Fruit fly (Drosophila melanogaster) whole organism, embryonic: Measurements from ENCODE around the gene Appl.

Experiments used
- ATbp ChIP-seq: fragments of 200-800 bp; sonication (Bioruptor generic); optimal IDR thresholded peaks from 2 replicates; lab custom pipeline; 2017; ENCODE audit warnings: missing biosample characterization, mild to moderate bottlenecking, missing genetic modification characterization, missing genetic modification reagents
- Antp ChIP-seq: fragments of 200-800 bp; sonication (Bioruptor generic); optimal IDR thresholded peaks from 3 replicates; lab custom pipeline; 2016; ENCODE audit warnings: missing biosample characterization, missing genetic modification characterization
- B-H1 ChIP-seq: fragments of 200-800 bp; sonication (Bioruptor generic); IDR thresholded peaks from 3 replicates; pipeline ENCODE4 v1.3.6; 2022; ENCODE audit warnings: missing biosample characterization, missing genetic modification characterization
- Blimp-1 ChIP-seq: fragments of 200-800 bp; sonication (Bioruptor generic); optimal IDR thresholded peaks from 3 replicates; lab custom pipeline; 2018; ENCODE audit warnings: missing biosample characterization, missing genetic modification characterization, mild to moderate bottlenecking, moderate library complexity, missing genetic modification reagents
- CG10147 ChIP-seq: fragments of 200-800 bp; sonication (Bioruptor generic); optimal IDR thresholded peaks from 2 replicates; lab custom pipeline; 2019; ENCODE audit warnings: missing biosample characterization, mild to moderate bottlenecking, missing genetic modification characterization, moderate library complexity
- CG10462 ChIP-seq: fragments of 200-800 bp; sonication (Bioruptor generic); optimal IDR thresholded peaks from 2 replicates; lab custom pipeline; 2016; ENCODE audit warnings: missing biosample characterization, missing genetic modification characterization
- CG11085 ChIP-seq: fragments of 200-800 bp; sonication (Bioruptor generic); IDR thresholded peaks from 2 replicates; pipeline ENCODE4 v1.3.6; 2022; ENCODE audit warnings: missing biosample characterization, missing genetic modification characterization
- CG11696 ChIP-seq: fragments of 200-800 bp; sonication (Bioruptor generic); IDR thresholded peaks from 2 replicates; pipeline ENCODE4 v1.3.6; 2022; ENCODE audit warnings: missing biosample characterization, missing genetic modification characterization
- CG11723 ChIP-seq: fragments of 200-800 bp; sonication (Bioruptor generic); optimal IDR thresholded peaks from 2 replicates; lab custom pipeline; 2017; ENCODE audit warnings: missing biosample characterization, mild to moderate bottlenecking, missing genetic modification characterization
- CG13123 ChIP-seq: fragments of 200-800 bp; sonication (Bioruptor generic); optimal IDR thresholded peaks from 2 replicates; lab custom pipeline; 2016; ENCODE audit warnings: missing biosample characterization, missing genetic modification characterization
- CG14667 ChIP-seq: fragments of 200-800 bp; sonication (Bioruptor generic); IDR thresholded peaks from 2 replicates; pipeline ENCODE4 v1.3.6; 2022; ENCODE audit warnings: missing biosample characterization, missing genetic modification characterization
- CG15011 ChIP-seq: fragments of 200-800 bp; sonication (Bioruptor generic); optimal IDR thresholded peaks from 3 replicates; lab custom pipeline; 2018; ENCODE audit warnings: missing biosample characterization, mild to moderate bottlenecking, missing genetic modification characterization
- CG2116 ChIP-seq: fragments of 200-800 bp; sonication (Bioruptor generic); optimal IDR thresholded peaks from 3 replicates; lab custom pipeline; 2018; ENCODE audit warnings: missing biosample characterization, mild to moderate bottlenecking, missing genetic modification characterization
- CG2202 ChIP-seq: fragments of 200-800 bp; sonication (Bioruptor generic); optimal IDR thresholded peaks from 2 replicates; lab custom pipeline; 2018; ENCODE audit warnings: missing biosample characterization, mild to moderate bottlenecking, missing genetic modification characterization
- CG30020 ChIP-seq: fragments of 200-800 bp; optimal IDR thresholded peaks from 2 replicates; lab custom pipeline; 2019; ENCODE audit warnings: missing biosample characterization, mild to moderate bottlenecking, missing genetic modification characterization, moderate library complexity
- CG32767 ChIP-seq: fragments of 200-800 bp; sonication (Bioruptor generic); IDR thresholded peaks from 2 replicates; pipeline ENCODE4 v1.3.6; 2022; ENCODE audit warnings: missing biosample characterization, missing genetic modification characterization
- CG3281 ChIP-seq: fragments of 200-800 bp; sonication (Bioruptor generic); optimal IDR thresholded peaks from 3 replicates; lab custom pipeline; 2017; ENCODE audit warnings: missing biosample characterization, mild to moderate bottlenecking, missing genetic modification characterization
- CG33213 ChIP-seq: fragments of 200-800 bp; sonication (Bioruptor generic); optimal IDR thresholded peaks from 3 replicates; lab custom pipeline; 2016; ENCODE audit warnings: missing biosample characterization, missing genetic modification characterization
- CG34224 ChIP-seq: fragments of 200-800 bp; sonication (Bioruptor generic); IDR thresholded peaks from 3 replicates; pipeline ENCODE4 v1.3.6; 2022; ENCODE audit warnings: missing biosample characterization, missing genetic modification characterization; ENCODE audit not compliant: partially characterized antibody
- CG8478 ChIP-seq: fragments of >200 bp; optimal IDR thresholded peaks from 2 replicates; lab custom pipeline; 2018
- CG9437 ChIP-seq: fragments of 200-800 bp; sonication (Bioruptor generic); optimal IDR thresholded peaks from 2 replicates; lab custom pipeline; 2018; ENCODE audit warnings: missing biosample characterization, mild to moderate bottlenecking, missing genetic modification characterization
- CG9817 ChIP-seq: fragments of 200-800 bp; sonication (Bioruptor generic); optimal IDR thresholded peaks from 2 replicates; lab custom pipeline; 2018; ENCODE audit warnings: missing biosample characterization, mild to moderate bottlenecking, missing genetic modification characterization, moderate library complexity
- CHES-1-like ChIP-seq: fragments of 200-800 bp; sonication (Bioruptor generic); optimal IDR thresholded peaks from 2 replicates; lab custom pipeline; 2016; ENCODE audit warnings: missing biosample characterization, missing genetic modification characterization
- Doc2 ChIP-seq: fragments of 200-800 bp; sonication (Bioruptor generic); IDR thresholded peaks from 2 replicates; pipeline ENCODE4 v1.3.6; 2022; ENCODE audit warnings: missing biosample characterization, missing genetic modification characterization
- Dp ChIP-seq: fragments of 200-800 bp; sonication (Bioruptor generic); optimal IDR thresholded peaks from 2 replicates; lab custom pipeline; 2018; ENCODE audit warnings: missing biosample characterization, mild to moderate bottlenecking, missing genetic modification characterization, moderate library complexity
- GATAe ChIP-seq: fragments of 200-800 bp; sonication (Bioruptor generic); conservative IDR thresholded peaks from 2 replicates; pipeline ENCODE4 v1.3.6; 2022; ENCODE audit warnings: missing biosample characterization, missing genetic modification characterization
- HLH4C ChIP-seq: fragments of 200-800 bp; sonication (Bioruptor generic); IDR thresholded peaks from 3 replicates; pipeline ENCODE4 v1.3.6; 2022; ENCODE audit warnings: missing biosample characterization, missing genetic modification characterization; ENCODE audit not compliant: partially characterized antibody
- HLHmδ ChIP-seq: fragments of 200-800 bp; sonication (Bioruptor generic); optimal IDR thresholded peaks from 2 replicates; lab custom pipeline; 2018; ENCODE audit warnings: missing biosample characterization, mild to moderate bottlenecking, missing genetic modification characterization, moderate library complexity
- Jarid2 ChIP-seq: fragments of 200-800 bp; sonication (Bioruptor generic); optimal IDR thresholded peaks from 3 replicates; lab custom pipeline; 2017; ENCODE audit warnings: mild to moderate bottlenecking, missing biosample characterization, missing genetic modification reagents, missing genetic modification characterization
- Neu2 ChIP-seq: fragments of 200-800 bp; sonication (Bioruptor generic); optimal IDR thresholded peaks from 3 replicates; lab custom pipeline; 2016; ENCODE audit warnings: missing biosample characterization, missing genetic modification characterization, borderline replicate concordance
- Poxn ChIP-seq: fragments of 200-800 bp; sonication (Bioruptor generic); IDR thresholded peaks from 2 replicates; pipeline ENCODE4 v1.3.6; 2022; ENCODE audit warnings: missing biosample characterization, missing genetic modification characterization
- Trl ChIP-seq, 3 experiments: fragments of >200 bp in 2 of 3; fragments of 200-800 bp in 1 of 3; sonication (Bioruptor generic) in 1 of 3; optimal IDR thresholded peaks; 2 replicates in 1 of 3; 3 replicates in 2 of 3; lab custom pipeline; 2016 to 2017; ENCODE audit warnings: missing biosample characterization in 1 of 3, missing genetic modification characterization in 1 of 3
- Usf ChIP-seq: fragments of 200-800 bp; sonication (Bioruptor generic); optimal IDR thresholded peaks from 2 replicates; lab custom pipeline; 2017; ENCODE audit warnings: missing genotype, missing biosample characterization, missing genetic modification characterization
- ab ChIP-seq: fragments of 200-800 bp; sonication (Bioruptor generic); optimal IDR thresholded peaks from 2 replicates; lab custom pipeline; 2016; ENCODE audit warnings: missing biosample characterization, missing genetic modification characterization
- ap ChIP-seq: fragments of 200-800 bp; sonication (Bioruptor generic); IDR thresholded peaks from 2 replicates; pipeline ENCODE4 v1.3.6; 2022; ENCODE audit warnings: missing biosample characterization, missing genetic modification characterization
- cg ChIP-seq: fragments of 200-800 bp; sonication (Bioruptor generic); optimal IDR thresholded peaks from 3 replicates; lab custom pipeline; 2019; ENCODE audit warnings: missing biosample characterization, mild to moderate bottlenecking, missing genetic modification characterization, moderate library complexity
- chinmo ChIP-seq: fragments of 200-800 bp; sonication (Bioruptor generic); IDR thresholded peaks from 4 replicates; pipeline ENCODE4 v1.3.6; 2022; ENCODE audit warnings: missing biosample characterization, missing genetic modification characterization; ENCODE audit not compliant: partially characterized antibody
- dan ChIP-seq: fragments of 200-800 bp; sonication (Bioruptor generic); IDR thresholded peaks from 2 replicates; pipeline ENCODE4 v1.3.6; 2022; ENCODE audit warnings: missing biosample characterization, missing genetic modification characterization
- dysf ChIP-seq: fragments of 200-800 bp; sonication (Bioruptor generic); IDR thresholded peaks from 3 replicates; pipeline ENCODE4 v1.3.6; 2022; ENCODE audit warnings: missing biosample characterization, missing genetic modification characterization
- fru ChIP-seq: fragments of >200 bp; optimal IDR thresholded peaks from 2 replicates; lab custom pipeline; 2017
- ftz-f1 ChIP-seq: fragments of 200-800 bp; sonication (Bioruptor generic); optimal IDR thresholded peaks from 2 replicates; lab custom pipeline; 2016; ENCODE audit warnings: missing biosample characterization, missing genetic modification characterization
- lmd ChIP-seq: fragments of 200-800 bp; sonication (Bioruptor generic); IDR thresholded peaks from 2 replicates; pipeline ENCODE4 v1.3.6; 2022; ENCODE audit warnings: missing biosample characterization, missing genetic modification characterization
- luna ChIP-seq: fragments of 200-800 bp; sonication (Bioruptor generic); optimal IDR thresholded peaks from 2 replicates; lab custom pipeline; 2016; ENCODE audit warnings: missing biosample characterization, missing genetic modification characterization
- row ChIP-seq: fragments of 200-800 bp; sonication (Bioruptor generic); IDR thresholded peaks from 3 replicates; pipeline ENCODE4 v1.3.6; 2022; ENCODE audit warnings: missing biosample characterization, missing genetic modification characterization
- seq ChIP-seq: fragments of 200-800 bp; sonication (Bioruptor generic); IDR thresholded peaks from 2 replicates; pipeline ENCODE4 v1.3.6; 2022; ENCODE audit warnings: missing biosample characterization, missing genetic modification characterization
- slbo ChIP-seq: fragments of 200-800 bp; sonication (Bioruptor generic); IDR thresholded peaks from 2 replicates; pipeline ENCODE4 v1.3.6; 2022; ENCODE audit warnings: missing biosample characterization, missing genetic modification characterization
- so ChIP-seq: fragments of 200-800 bp; sonication (Bioruptor generic); IDR thresholded peaks from 3 replicates; pipeline ENCODE4 v1.3.6; 2022; ENCODE audit warnings: missing biosample characterization, missing genetic modification characterization
- ttk ChIP-seq: fragments of 200-800 bp; sonication (Bioruptor generic); IDR thresholded peaks from 2 replicates; pipeline ENCODE4 v2.1.2; 2022; ENCODE audit warnings: missing biosample characterization, missing genetic modification characterization
- twi ChIP-seq: fragments of 200-800 bp; optimal IDR thresholded peaks from 2 replicates; lab custom pipeline; 2019; ENCODE audit warnings: missing biosample characterization, mild to moderate bottlenecking, missing genetic modification characterization, moderate library complexity
- vfl ChIP-seq: fragments of 200-800 bp; sonication (Bioruptor generic); optimal IDR thresholded peaks from 2 replicates; lab custom pipeline; 2016; ENCODE audit warnings: missing biosample characterization, missing genetic modification characterization
- yki ChIP-seq: fragments of >200 bp; optimal IDR thresholded peaks from 3 replicates; lab custom pipeline; 2018

Appl gene

DNA sequence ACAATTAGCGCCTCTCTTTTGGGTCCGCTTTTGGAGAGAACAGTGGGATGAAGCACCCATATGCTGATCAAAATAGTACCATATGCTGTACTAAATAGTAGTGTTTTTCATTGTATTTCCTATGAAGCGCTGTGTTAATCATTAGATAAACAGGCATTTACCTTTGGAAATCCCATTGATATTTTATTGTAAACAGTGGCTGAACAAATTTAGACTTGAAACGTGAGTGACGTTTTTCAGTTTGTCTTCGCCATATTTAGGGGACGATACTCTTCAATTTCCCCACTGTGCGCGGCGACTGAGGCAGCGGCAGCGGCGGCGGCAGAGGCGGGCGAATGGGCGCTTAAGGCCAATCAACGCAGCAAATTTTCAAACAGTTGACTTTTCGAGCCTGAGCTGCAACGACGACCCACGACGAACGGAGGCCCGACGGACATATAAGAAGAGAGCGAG lies 30.7 kb upstream of the Appl start (continued):
- TF ChIP-seq CG32767 (GFP tag; lab: Robert Waterston, UW) (peak; percentile 63; the same call in 1 of the 2 replicates), CG9437 (GFP tag; lab: Kevin White, UChicago) (peak; percentile 65), CG34224 (GFP tag; lab: Robert Waterston, UW) (no peak), GATAe (GFP tag; lab: Robert Waterston, UW) (peak; percentile 13; the same call in 1 of the 2 replicates), CG2202 (peak; percentile 52), HLH4C (GFP tag; lab: Robert Waterston, UW) (no peak), ab (no peak), Trl (optimal IDR thresholded peaks at IDR 0.05; lab: Kevin White, UChicago) (peak in 1 of 2 experiments; percentile 77), Trl (GFP tag; optimal IDR thresholded peaks at IDR 0.05; lab: Kevin White, UChicago) (peak; percentile 72), twi (tag; lab: Kevin White, UChicago) (peak; percentile 43), dan (GFP tag; lab: Robert Waterston, UW) (no peak), CG15011 (GFP tag; lab: Kevin White, UChicago) (peak; percentile 82), luna (GFP tag; lab: Kevin White, UChicago) (peak; percentile 76), CG9817 (peak; percentile 80), CG3281 (peak; percentile 93), Neu2 (GFP tag; lab: Kevin White, UChicago) (no peak), CHES-1-like (GFP tag; lab: Kevin White, UChicago) (peak; percentile 81), Usf (GFP tag; lab: Kevin White, UChicago) (peak; percentile 58), vfl (GFP tag; lab: Kevin White, UChicago) (peak; percentile 53), ATbp (GFP tag; lab: Kevin White, UChicago) (peak; percentile 85), chinmo (GFP tag; lab: Robert Waterston, UW) (peak; percentile 77; the same call in 3 of the 4 replicates), so (peak; percentile 85; the same call in 2 of the 3 replicates), CG11085 (GFP tag; lab: Robert Waterston, UW) (no peak), CG11723 (GFP tag; lab: Kevin White, UChicago) (peak; percentile 77), Blimp-1 (GFP tag; lab: Kevin White, UChicago) (peak; percentile 70), ap (GFP tag; lab: Robert Waterston, UW) (no peak), slbo (GFP tag; lab: Robert Waterston, UW) (peak; percentile 69; the same call in 1 of the 2 replicates), CG10147 (GFP tag; lab: Kevin White, UChicago) (peak; percentile 88), ttk (GFP tag; lab: Robert Waterston, UW) (peak; percentile 35; the same call in 1 of the 2 replicates), CG11696 (GFP tag; lab: Robert Waterston, UW) (0 out of 2 replicates have a peak, but pooled peaks have one; percentile 28), Antp (GFP tag; lab: Kevin White, UChicago) (peak; percentile 67), lmd (peak; percentile 79), yki (lab: Kevin White, UChicago) (no peak), fru (no peak), Dp (no peak), row (peak; percentile 96), Doc2 (no peak), CG2116 (GFP tag; lab: Kevin White, UChicago) (peak; percentile 38), CG10462 (GFP tag; lab: Kevin White, UChicago) (peak; percentile 33), cg (GFP tag; lab: Kevin White, UChicago) (peak; percentile 25), Poxn (GFP tag; lab: Robert Waterston, UW) (0 out of 2 replicates have a peak, but pooled peaks have one; percentile 38), CG33213 (peak; percentile 64), CG14667 (no peak), CG8478 (no peak), CG30020 (tag; lab: Kevin White, UChicago) (no peak), ftz-f1 (GFP tag; lab: Kevin White, UChicago) (peak; percentile 29), seq (GFP tag; lab: Robert Waterston, UW) (peak; percentile 76), CG13123 (GFP tag; lab: Kevin White, UChicago) (peak; percentile 53), HLHmδ (GFP tag; lab: Kevin White, UChicago) (no peak), dysf (GFP tag; lab: Robert Waterston, UW) (peak; percentile 84), B-H1 (peak; percentile 48; the same call in 2 of the 3 replicates), Jarid2 (GFP tag; lab: Kevin White, UChicago) (peak; percentile 59)
